Worm (Caenorhabditis elegans): Measurements from ENCODE around the gene nekl-4.

Gene nekl-4

DNA sequence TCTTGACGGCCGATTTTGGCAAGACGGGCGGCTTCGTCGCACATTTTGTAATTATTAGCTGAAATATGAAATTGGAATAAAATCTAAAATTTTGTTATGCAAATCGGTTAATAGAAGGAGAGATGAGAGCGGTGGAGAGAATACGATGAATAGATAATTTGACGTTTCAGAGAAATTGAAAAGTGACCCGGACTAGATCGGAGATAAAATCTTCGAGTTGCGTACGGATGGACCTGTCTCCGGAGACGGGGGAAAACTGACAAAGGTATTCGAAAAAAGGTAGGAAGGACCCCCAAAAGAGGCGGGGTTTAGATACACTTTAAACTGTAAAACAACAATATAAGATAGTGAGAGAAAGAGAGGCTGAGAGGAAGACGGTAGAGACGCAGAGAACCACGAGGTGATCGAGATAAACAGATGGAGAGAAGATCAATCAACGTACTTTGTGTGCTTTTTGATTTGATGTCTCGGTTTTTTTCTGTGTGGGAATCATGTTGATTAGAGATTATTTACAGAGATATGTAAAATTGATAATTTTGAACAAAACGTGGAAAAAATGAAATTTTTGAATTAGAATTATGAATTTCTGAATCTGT is 34.8 kb upstream of the nekl-4 start, which contains the start of gene F09F7.6 (continued):
- TF ChIP-seq dve-1 (tag; optimal IDR thresholded peaks at IDR 0.05; ENCODE audit: insufficient read depth) (peak; percentile 96), unc-39 (tag; optimal IDR thresholded peaks at IDR 0.05) (no peak), snpc-4 (tag; optimal IDR thresholded peaks at IDR 0.05) (no peak), nhr-11 (tag; optimal IDR thresholded peaks at IDR 0.05) (peak; percentile 67), dmd-9 (GFP tag; IDR thresholded peaks at IDR 0.05) (no peak), ceh-20 (GFP tag; IDR thresholded peaks at IDR 0.05) (peak; percentile 59; the same call in 1 of the 2 replicates), Y105C5A.15 (GFP tag; IDR thresholded peaks at IDR 0.05) (no peak), fkh-10 (GFP tag; optimal IDR thresholded peaks at IDR 0.05) (no peak), egl-27 (tag; optimal IDR thresholded peaks at IDR 0.05) (no peak), nhr-6 (tag; optimal IDR thresholded peaks at IDR 0.05) (peak; percentile 38), F44E2.7 (GFP tag; IDR thresholded peaks at IDR 0.05) (no peak), dmd-8 (GFP tag; IDR thresholded peaks at IDR 0.05) (no peak), nhr-42 (GFP tag; IDR thresholded peaks at IDR 0.05) (no peak), hlh-11 (tag; optimal IDR thresholded peaks at IDR 0.05) (peak; percentile 94), unc-62 (GFP tag; optimal IDR thresholded peaks at IDR 0.05 in 1 of 2) (peak in 1 of 2 experiments; percentile 96), unc-62 (tag; optimal IDR thresholded peaks at IDR 0.05) (no peak), mes-2 (tag; optimal IDR thresholded peaks at IDR 0.05; ENCODE audit: poor library complexity, severe bottlenecking) (peak; percentile 21), lim-7 (GFP tag; IDR thresholded peaks at IDR 0.05) (no peak), spr-1 (tag; optimal IDR thresholded peaks at IDR 0.05) (no peak), mxl-3 (GFP tag; optimal IDR thresholded peaks at IDR 0.05) (peak; percentile 68), mep-1 (tag; optimal IDR thresholded peaks at IDR 0.05) (peak; percentile 71), dmd-6 (GFP tag; IDR thresholded peaks at IDR 0.05) (peak; percentile 81), zfp-2 (tag; optimal IDR thresholded peaks at IDR 0.05) (no peak), tra-1 (GFP tag; IDR thresholded peaks at IDR 0.05) (peak; percentile 74), Y75B8A.6 (GFP tag; IDR thresholded peaks at IDR 0.05) (no peak), zip-11 (GFP tag; IDR thresholded peaks at IDR 0.05) (no peak), mdl-1 (tag; optimal IDR thresholded peaks at IDR 0.05) (peak; percentile 82 to 94), ctbp-1 (GFP tag; IDR thresholded peaks at IDR 0.05) (no peak), tag-97 (GFP tag; IDR thresholded peaks at IDR 0.05) (no peak), pha-4 (GFP tag; IDR thresholded peaks at IDR 0.05) (no peak), pha-4 (tag; optimal IDR thresholded peaks at IDR 0.05) (no peak), skn-1 (tag; optimal IDR thresholded peaks at IDR 0.05) (no peak), ama-1 (optimal IDR thresholded peaks at IDR 0.05) (peak; percentile 92), hlh-30 (tag; optimal IDR thresholded peaks at IDR 0.05; ENCODE audit: insufficient read depth) (peak; percentile 92), T20F7.1 (GFP tag; optimal IDR thresholded peaks at IDR 0.05) (peak; percentile 9), madf-5 (GFP tag; IDR thresholded peaks at IDR 0.05) (no peak)

ce11 chrIII:5550844-5551243 is 33.5 kb upstream of the nekl-4 start:
- TF ChIP-seq ZK337.2 (GFP tag; IDR thresholded peaks at IDR 0.05): no peak
- TF ChIP-seq dmd-9 (GFP tag; IDR thresholded peaks at IDR 0.05): no peak
- TF ChIP-seq T20F7.1 (GFP tag; optimal IDR thresholded peaks at IDR 0.05): peak; percentile 12
- peak in 1 of 2 experiments; percentile 7 for TF ChIP-seq lsy-2 (tag; optimal IDR thresholded peaks at IDR 0.05)
- TF ChIP-seq zip-11 (GFP tag; IDR thresholded peaks at IDR 0.05): no peak
- 0 out of 2 replicates have a peak, but pooled peaks have one; percentile 20 for TF ChIP-seq tra-1 (GFP tag; IDR thresholded peaks at IDR 0.05)
- TF ChIP-seq R02D3.7 (tag; optimal IDR thresholded peaks at IDR 0.05): no peak
- TF ChIP-seq vab-7 (GFP tag; IDR thresholded peaks at IDR 0.05): 0 out of 2 replicates have a peak, but pooled peaks have one; percentile 6
- TF ChIP-seq snpc-1.2 (GFP tag; IDR thresholded peaks at IDR 0.05): 0 out of 2 replicates have a peak, but pooled peaks have one; percentile 28
- no peak for TF ChIP-seq daf-16 (GFP tag; optimal IDR thresholded peaks at IDR 0.05)
- peak; percentile 46 for TF ChIP-seq daf-16 (tag; optimal IDR thresholded peaks at IDR 0.05)
- no peak for TF ChIP-seq aha-1 (tag)
- TF ChIP-seq mdt-29 (GFP tag; IDR thresholded peaks at IDR 0.05): peak; percentile 43; the same call in 1 of the 2 replicates
- peak; percentile 62 for TF ChIP-seq dve-1 (tag; optimal IDR thresholded peaks at IDR 0.05; ENCODE audit: insufficient read depth)
- TF ChIP-seq nhr-77 (tag; optimal IDR thresholded peaks at IDR 0.05): peak; percentile 35
- peak; percentile 90 for TF ChIP-seq zfp-3 (GFP tag; conservative IDR thresholded peaks at IDR 0.05)
- TF ChIP-seq T26A8.4 (GFP tag; IDR thresholded peaks at IDR 0.05): peak; percentile 47; the same call in 1 of the 2 replicates
- peak; percentile 53 for TF ChIP-seq mep-1 (tag; optimal IDR thresholded peaks at IDR 0.05)
- TF ChIP-seq php-3 (GFP tag; IDR thresholded peaks at IDR 0.05): 0 out of 2 replicates have a peak, but pooled peaks have one; percentile 38
- peak; percentile 60 for TF ChIP-seq ama-1 (optimal IDR thresholded peaks at IDR 0.05)
- peak; percentile 74 for TF ChIP-seq sdz-12 (GFP tag; optimal IDR thresholded peaks at IDR 0.05)
- peak; percentile 22 for TF ChIP-seq nhr-6 (tag; optimal IDR thresholded peaks at IDR 0.05)

All from whole organism, L4 larva.